Worm (Caenorhabditis elegans): ENCODE data around the gene B0457.6.

Gene B0457.6

ce11 chrII:8961450-8961849 lies 39.2 kb downstream of the B0457.6 start:
- TF ChIP-seq ces-1 (GFP tag; optimal IDR thresholded peaks at IDR 0.05) (no peak), unc-62 (GFP tag; optimal IDR thresholded peaks at IDR 0.05) (peak; percentile 87)

- no peak for TF ChIP-seq zip-8 (tag; optimal IDR thresholded peaks at IDR 0.05)
- no peak for TF ChIP-seq drap-1 (GFP tag; optimal IDR thresholded peaks at IDR 0.05)
- TF ChIP-seq unc-120 (tag; optimal IDR thresholded peaks at IDR 0.05; ENCODE audit: poor library complexity, severe bottlenecking): peak; percentile 29
- peak; percentile 53 for TF ChIP-seq hlh-1 (tag; optimal IDR thresholded peaks at IDR 0.05)
Measured at ce11 chrII:8962206-8962605, 40.0 kb downstream of the B0457.6 start.

DNA sequence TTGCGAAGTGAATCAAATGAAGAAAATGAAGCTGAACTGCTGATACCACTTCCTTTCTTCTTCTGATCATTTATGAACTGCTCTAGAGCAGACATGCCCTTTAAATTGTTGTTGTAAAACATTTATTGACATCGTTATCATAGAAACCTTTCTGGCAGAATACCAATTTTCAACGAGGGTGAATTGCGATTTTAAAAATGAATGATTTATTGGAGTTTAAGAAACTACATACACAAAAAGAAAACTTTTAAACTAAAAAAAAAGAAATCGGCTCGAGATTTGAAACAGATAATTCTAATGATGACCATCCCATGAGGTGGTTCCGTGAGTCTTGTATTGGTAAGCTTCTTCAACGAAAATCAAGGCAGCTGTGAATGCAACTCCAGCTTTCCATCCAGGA lies 41.8 kb downstream of the B0457.6 start, which contains the start of gene sftd-3:
sftd-3 (minus strand) TSS at position 101 of the 400 bp plus-strand sequence.
- no peak for TF ChIP-seq tbx-8 (GFP tag; optimal IDR thresholded peaks at IDR 0.05)
- TF ChIP-seq nhr-76 (tag; optimal IDR thresholded peaks at IDR 0.05): no peak
- no peak for TF ChIP-seq drap-1 (GFP tag; optimal IDR thresholded peaks at IDR 0.05)
- no peak for TF ChIP-seq hlh-1 (tag; optimal IDR thresholded peaks at IDR 0.05)
- no peak for TF ChIP-seq nhr-237 (tag; optimal IDR thresholded peaks at IDR 0.05)
- no peak for TF ChIP-seq lin-32 (GFP tag; optimal IDR thresholded peaks at IDR 0.05)
- no peak for TF ChIP-seq elt-1 (tag; optimal IDR thresholded peaks at IDR 0.05; ENCODE audit: borderline replicate concordance, insufficient read depth)
- no peak for TF ChIP-seq unc-62 (GFP tag; optimal IDR thresholded peaks at IDR 0.05)
- no peak for TF ChIP-seq M03D4.4 (tag; optimal IDR thresholded peaks at IDR 0.05)
- TF ChIP-seq sem-2 (GFP tag; optimal IDR thresholded peaks at IDR 0.05): no peak
- TF ChIP-seq pha-4 (tag; optimal IDR thresholded peaks at IDR 0.05): no peak
- TF ChIP-seq ceh-43 (GFP tag; optimal IDR thresholded peaks at IDR 0.05): no peak
- no peak for TF ChIP-seq unc-120 (tag; optimal IDR thresholded peaks at IDR 0.05; ENCODE audit: poor library complexity, severe bottlenecking)
- no peak for TF ChIP-seq cnd-1 (tag; optimal IDR thresholded peaks at IDR 0.05)
- no peak for TF ChIP-seq unc-39 (tag; optimal IDR thresholded peaks at IDR 0.05)
- no peak for TF ChIP-seq zip-8 (tag; optimal IDR thresholded peaks at IDR 0.05)
- no peak for TF ChIP-seq ham-2 (GFP tag; optimal IDR thresholded peaks at IDR 0.05)

ce11 chrII:8964835-8965234 lies 42.6 kb downstream of the B0457.6 start, which contains the start of the genes ndub-3 and C18E9.2:
Gene ndub-3 (minus strand): TSS chrII:8964890.
Gene C18E9.2 (plus strand): TSS chrII:8965006.
- peak; percentile 54 for TF ChIP-seq hlh-1 (tag; optimal IDR thresholded peaks at IDR 0.05)
- TF ChIP-seq ces-1 (GFP tag; optimal IDR thresholded peaks at IDR 0.05): peak; percentile 5
- peak; percentile 72 for TF ChIP-seq mep-1 (tag; optimal IDR thresholded peaks at IDR 0.05)
- peak; percentile 11 for TF ChIP-seq nhr-237 (tag; optimal IDR thresholded peaks at IDR 0.05)
- no peak for TF ChIP-seq bed-3 (GFP tag; optimal IDR thresholded peaks at IDR 0.05)

DNA sequence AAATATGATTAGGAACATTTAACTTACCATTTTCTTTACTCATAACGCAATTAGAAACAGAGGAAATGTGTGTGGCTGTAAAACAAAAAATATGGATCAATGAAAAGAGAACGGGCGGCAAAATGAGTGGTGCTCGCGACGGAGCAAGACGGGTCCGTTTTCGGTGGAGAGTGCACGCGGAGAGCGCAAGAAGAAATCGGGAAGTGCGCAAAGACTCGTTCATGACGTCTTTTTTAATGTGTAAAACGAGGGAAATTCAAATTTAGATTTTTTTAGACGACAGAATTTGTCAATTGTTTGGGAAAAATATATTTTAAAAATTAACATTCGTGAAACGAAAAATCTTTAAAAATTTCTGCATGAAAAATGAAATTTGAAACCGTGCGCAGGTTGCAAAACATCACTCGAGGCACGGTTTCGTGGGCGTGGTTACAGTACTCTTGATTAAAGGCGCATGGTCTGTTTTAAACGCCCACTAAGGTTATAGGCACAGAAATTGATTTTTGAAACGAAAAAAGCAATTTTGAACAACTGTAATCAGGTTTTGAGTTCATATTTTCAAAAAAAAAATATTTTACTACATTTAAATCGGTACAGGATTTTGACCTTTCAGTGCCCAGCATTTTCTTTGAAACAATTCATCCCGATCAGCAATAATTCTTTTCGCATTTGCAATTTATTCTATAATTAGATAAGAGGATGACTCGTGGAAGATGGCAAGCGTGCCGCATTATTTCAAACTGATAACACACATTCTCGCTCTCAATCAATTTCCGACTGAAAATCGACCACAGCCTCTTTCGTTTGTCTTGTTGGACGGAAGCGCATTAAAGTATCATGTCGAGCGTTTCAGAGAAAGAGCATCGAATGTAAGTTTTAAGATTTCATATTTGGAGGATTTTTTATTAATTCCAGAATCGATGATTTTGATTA lies 47.3 kb downstream of the B0457.6 start, which contains the start of the genes szy-20 and C18E9.5:
szy-20 (minus strand) TSS at position 83 of the 933 bp plus-strand sequence.
C18E9.5 (plus strand) TSS at position 730 of the 933 bp plus-strand sequence.
- TF ChIP-seq mls-2 (tag; optimal IDR thresholded peaks at IDR 0.05): peak; percentile 38
- peak; percentile 69 for TF ChIP-seq lin-13 (tag; optimal IDR thresholded peaks at IDR 0.05)
- peak; percentile 16 for TF ChIP-seq sptf-1 (tag; optimal IDR thresholded peaks at IDR 0.05)
- TF ChIP-seq M03D4.4 (tag; optimal IDR thresholded peaks at IDR 0.05): peak; percentile 55
- peak; percentile 77 for TF ChIP-seq lsy-2 (tag; optimal IDR thresholded peaks at IDR 0.05)
- TF ChIP-seq pha-4 (tag; optimal IDR thresholded peaks at IDR 0.05): peak; percentile 30
- TF ChIP-seq cnd-1 (tag; optimal IDR thresholded peaks at IDR 0.05): peak; percentile 11
- TF ChIP-seq flh-1 (GFP tag; optimal IDR thresholded peaks at IDR 0.05): no peak
- TF ChIP-seq ces-1 (GFP tag; optimal IDR thresholded peaks at IDR 0.05): peak; percentile 65
- no peak for TF ChIP-seq hlh-1 (tag; optimal IDR thresholded peaks at IDR 0.05)
- TF ChIP-seq mep-1 (tag; optimal IDR thresholded peaks at IDR 0.05): peak; percentile 63
- peak; percentile 55 for TF ChIP-seq nhr-237 (tag; optimal IDR thresholded peaks at IDR 0.05)
- no peak for TF ChIP-seq nhr-28 (tag; optimal IDR thresholded peaks at IDR 0.05)
- TF ChIP-seq unc-120 (tag; optimal IDR thresholded peaks at IDR 0.05; ENCODE audit: poor library complexity, severe bottlenecking): peak; percentile 63
- TF ChIP-seq drap-1 (GFP tag; optimal IDR thresholded peaks at IDR 0.05): peak; percentile 8
